Fruit fly (Drosophila melanogaster) whole organism: Measurements from ENCODE around the gene Agxt.

Source experiments
- CG8478 ChIP-seq: fragments of >200 bp; optimal IDR thresholded peaks from 2 replicates; lab custom pipeline; 2018; ENCODE audit warnings: inconsistent platforms
- Dll ChIP-seq: fragments of >200 bp; optimal IDR thresholded peaks from 2 replicates; lab custom pipeline; 2017
- EcR ChIP-seq, 2 experiments: fragments of >200 bp; optimal IDR thresholded peaks; 2 replicates each; lab custom pipeline; 2017; ENCODE audit warnings: missing biosample characterization in 2 of 2, missing genetic modification characterization in 2 of 2, missing genetic modification reagents in 2 of 2
- pan ChIP-seq: fragments of >200 bp; optimal IDR thresholded peaks from 2 replicates; lab custom pipeline; 2017
- psq ChIP-seq: fragments of >200 bp; optimal IDR thresholded peaks from 2 replicates; lab custom pipeline; 2017
- usp ChIP-seq: fragments of >200 bp; optimal IDR thresholded peaks from 2 replicates; lab custom pipeline; 2017; ENCODE audit warnings: missing biosample characterization, missing genetic modification characterization, mixed read lengths

The Agxt gene

dm6 chrX:6528508-6528998, at the start of gene Agxt:
Gene Agxt, plus strand, starts transcription at chrX:6528948.
- TF ChIP-seq EcR (GFP tag; optimal IDR thresholded peaks at IDR 0.05; lab: Kevin White, UChicago) (no peak), Dll (lab: Kevin White, UChicago) (no peak), pan (lab: Kevin White, UChicago) (no peak), usp (no peak), CG8478 (no peak), psq (lab: Kevin White, UChicago) (no peak)

dm6 chrX:6513193-6513592, 15.6 kb upstream of the Agxt start:
- TF ChIP-seq usp (no peak), pan (lab: Kevin White, UChicago) (no peak), psq (lab: Kevin White, UChicago) (no peak), EcR (GFP tag; optimal IDR thresholded peaks at IDR 0.05; lab: Kevin White, UChicago) (no peak), CG8478 (no peak), Dll (lab: Kevin White, UChicago) (no peak)

dm6 chrX:6524217-6524616, 4.5 kb upstream of the Agxt start, which contains the start of the genes CG42340 and CG3918:
Gene CG42340, minus strand, starts transcription at chrX:6524323.
Gene CG3918, plus strand, starts transcription at chrX:6524464.
- no peak for TF ChIP-seq pan (lab: Kevin White, UChicago)
- TF ChIP-seq CG8478 = no peak
- TF ChIP-seq EcR (GFP tag; optimal IDR thresholded peaks at IDR 0.05; lab: Kevin White, UChicago) = no peak
- no peak for TF ChIP-seq Dll (lab: Kevin White, UChicago)
- no peak for TF ChIP-seq usp
- no peak for TF ChIP-seq psq (lab: Kevin White, UChicago)

dm6 chrX:6527680-6528079, 1.1 kb upstream of the Agxt start, which contains the start of gene CG3342:
Gene CG3342, minus strand, starts transcription at chrX:6527888.
- TF ChIP-seq CG8478 (no peak), pan (lab: Kevin White, UChicago) (no peak), EcR (GFP tag; optimal IDR thresholded peaks at IDR 0.05; lab: Kevin White, UChicago) (no peak), psq (lab: Kevin White, UChicago) (no peak)

dm6 chrX:6529179-6529766, 525 bp downstream of the Agxt start:
- no peak for TF ChIP-seq psq (lab: Kevin White, UChicago)
- TF ChIP-seq CG8478 = no peak
- TF ChIP-seq usp = no peak
- TF ChIP-seq pan (lab: Kevin White, UChicago) = no peak
- no peak for TF ChIP-seq EcR (GFP tag; optimal IDR thresholded peaks at IDR 0.05; lab: Kevin White, UChicago)
- TF ChIP-seq Dll (lab: Kevin White, UChicago) = no peak

- TF ChIP-seq pan (lab: Kevin White, UChicago) = no peak
- no peak for TF ChIP-seq EcR (GFP tag; optimal IDR thresholded peaks at IDR 0.05; lab: Kevin White, UChicago)
- TF ChIP-seq CG8478 = no peak
- TF ChIP-seq Dll (lab: Kevin White, UChicago) = no peak
- TF ChIP-seq psq (lab: Kevin White, UChicago) = no peak
- no peak for TF ChIP-seq usp
These were observed 4.4 kb downstream of the Agxt start, which contains the start of gene RpL7A for dm6 chrX:6533101-6533636. Gene RpL7A, minus strand, starts transcription at chrX:6533348.

dm6 chrX:6533836-6534357, 5.1 kb downstream of the Agxt start, which contains the start of gene dx:
Gene dx, plus strand, starts transcription at chrX:6533999.
- TF ChIP-seq EcR (GFP tag; optimal IDR thresholded peaks at IDR 0.05; lab: Kevin White, UChicago) = no peak
- TF ChIP-seq psq (lab: Kevin White, UChicago) = no peak
- TF ChIP-seq pan (lab: Kevin White, UChicago) = no peak
- TF ChIP-seq Dll (lab: Kevin White, UChicago) = peak; percentile 29
- peak; percentile 53 for TF ChIP-seq CG8478
- no peak for TF ChIP-seq usp

dm6 chrX:6540215-6540821, 11.6 kb downstream of the Agxt start, which contains the start of gene CG34417:
Gene CG34417, plus strand, starts transcription at chrX:6540771.
- no peak for TF ChIP-seq Dll (lab: Kevin White, UChicago)
- no peak for TF ChIP-seq usp
- no peak for TF ChIP-seq psq (lab: Kevin White, UChicago)
- no peak for TF ChIP-seq EcR (GFP tag; optimal IDR thresholded peaks at IDR 0.05; lab: Kevin White, UChicago)
- no peak for TF ChIP-seq pan (lab: Kevin White, UChicago)
- no peak for TF ChIP-seq CG8478

- TF ChIP-seq usp (no peak), psq (lab: Kevin White, UChicago) (no peak), pan (lab: Kevin White, UChicago) (no peak), Dll (lab: Kevin White, UChicago) (no peak), CG8478 (no peak), EcR (GFP tag; optimal IDR thresholded peaks at IDR 0.05; lab: Kevin White, UChicago) (no peak)
These were observed 12.5 kb downstream of the Agxt start for dm6 chrX:6541277-6541676.

dm6 chrX:6542331-6542730, 13.6 kb downstream of the Agxt start:
- TF ChIP-seq pan (lab: Kevin White, UChicago) (no peak), CG8478 (no peak), EcR (GFP tag; optimal IDR thresholded peaks at IDR 0.05; lab: Kevin White, UChicago) (no peak)

- TF ChIP-seq psq (lab: Kevin White, UChicago) = no peak
- TF ChIP-seq CG8478 = no peak
- no peak for TF ChIP-seq pan (lab: Kevin White, UChicago)
- TF ChIP-seq EcR (GFP tag; optimal IDR thresholded peaks at IDR 0.05; lab: Kevin White, UChicago) = no peak
- no peak for TF ChIP-seq usp
- TF ChIP-seq Dll (lab: Kevin White, UChicago) = no peak
These were observed 14.9 kb downstream of the Agxt start for dm6 chrX:6543569-6544173.
